Worm (Caenorhabditis elegans) whole organism, L4 larva: ENCODE data around the gene cnk-1.

ENCODE experiments used
- dpl-1 ChIP-seq: fragments of 150-350 bp; optimal IDR thresholded peaks from 2 replicates; lab custom pipeline; 2014; ENCODE audit warnings: missing biosample characterization, missing genetic modification reagents, missing genetic modification characterization
- nhr-111 ChIP-seq: fragments of 200-800 bp; sonication (Bioruptor generic); optimal IDR thresholded peaks from 2 replicates; lab custom pipeline; 2018; ENCODE audit warnings: mild to moderate bottlenecking, missing genetic modification characterization, missing compliant biosample characterization
- snpc-1.2 ChIP-seq: fragments of 200-800 bp; sonication (Bioruptor generic); IDR thresholded peaks from 2 replicates; pipeline ENCODE4 v1.3.6; 2022; ENCODE audit warnings: missing genetic modification reagents, missing genetic modification characterization, missing compliant biosample characterization

ce11 chrIII:10261682-10262081, 9.4 kb upstream of the cnk-1 start, which contains the start of gene bbs-5:
- TF ChIP-seq snpc-1.2 (GFP tag; lab: Robert Waterston, UW), result no peak
- TF ChIP-seq dpl-1 (GFP tag; lab: Kevin White, UChicago), result no peak
- TF ChIP-seq nhr-111 (GFP tag; lab: Kevin White, UChicago), result no peak
